Fruit fly (Drosophila melanogaster) whole organism: ENCODE data around the gene CG43084.

Source experiments
- CG8478 ChIP-seq: fragments of >200 bp; optimal IDR thresholded peaks from 2 replicates; lab custom pipeline; 2018; ENCODE audit warnings: inconsistent platforms
- pan ChIP-seq: fragments of >200 bp; optimal IDR thresholded peaks from 2 replicates; lab custom pipeline; 2017
- psq ChIP-seq: fragments of >200 bp; optimal IDR thresholded peaks from 2 replicates; lab custom pipeline; 2017

- no peak for TF ChIP-seq pan (lab: Kevin White, UChicago)
- no peak for TF ChIP-seq CG8478
- no peak for TF ChIP-seq psq
Measured at dm6 chr3L:15661567-15661966, 10.9 kb downstream of the CG43084 start, which contains the start of gene CG43082.
